Worm (Caenorhabditis elegans) whole organism, mixed stage, embryonic: Measurements from ENCODE around the gene rhy-1.

Experiments
- blmp-1 ChIP-seq: fragments of 150-350 bp; optimal IDR thresholded peaks from 2 replicates; lab custom pipeline; 2014; ENCODE audit warnings: missing biosample characterization, missing genetic modification characterization
- ceh-43 ChIP-seq: fragments of 200-800 bp; sonication (Bioruptor generic); optimal IDR thresholded peaks from 2 replicates; lab custom pipeline; 2018; ENCODE audit warnings: mild to moderate bottlenecking, missing genetic modification characterization, moderate library complexity, missing compliant biosample characterization
- elt-3 ChIP-seq: fragments of 150-350 bp; optimal IDR thresholded peaks from 2 replicates; lab custom pipeline; 2014; ENCODE audit warnings: missing biosample characterization, missing genetic modification characterization
- lsy-2 ChIP-seq: fragments of 150-350 bp; optimal IDR thresholded peaks from 2 replicates; lab custom pipeline; 2014; ENCODE audit warnings: missing biosample characterization, missing genetic modification characterization
- mep-1 ChIP-seq: fragments of 150-350 bp; optimal IDR thresholded peaks from 2 replicates; lab custom pipeline; 2017; ENCODE audit warnings: missing biosample characterization, missing genetic modification reagents, missing genetic modification characterization, inconsistent platforms
- nhr-12 ChIP-seq: fragments of 150-350 bp; optimal IDR thresholded peaks from 2 replicates; lab custom pipeline; 2014; ENCODE audit warnings: missing biosample characterization, missing genetic modification characterization
- nhr-76 ChIP-seq: sonication (generic microtip); optimal IDR thresholded peaks from 2 replicates; lab custom pipeline; 2017; ENCODE audit warnings: missing biosample characterization, missing genetic modification characterization
- pha-4 ChIP-seq: fragments of 150-350 bp; optimal IDR thresholded peaks from 2 replicates; lab custom pipeline; 2018; ENCODE audit warnings: missing biosample characterization, missing genetic modification reagents, missing genetic modification characterization
- sem-2 ChIP-seq: fragments of 200-800 bp; sonication (Bioruptor generic); optimal IDR thresholded peaks from 2 replicates; lab custom pipeline; 2018; ENCODE audit warnings: mild to moderate bottlenecking, missing genetic modification characterization, missing compliant biosample characterization
- snpc-4 ChIP-seq: fragments of 150-350 bp; optimal IDR thresholded peaks from 2 replicates; lab custom pipeline; 2014; ENCODE audit warnings: missing biosample characterization, missing genetic modification characterization
- sptf-1 ChIP-seq: sonication (generic microtip); optimal IDR thresholded peaks from 2 replicates; lab custom pipeline; 2017; ENCODE audit warnings: mild to moderate bottlenecking, missing genetic modification characterization, moderate library complexity, missing compliant biosample characterization
- unc-39 ChIP-seq: fragments of 150-350 bp; optimal IDR thresholded peaks from 2 replicates; lab custom pipeline; 2014; ENCODE audit warnings: missing biosample characterization, missing genetic modification characterization
- unc-62 ChIP-seq: fragments of 150-350 bp; optimal IDR thresholded peaks from 2 replicates; lab custom pipeline; 2014; ENCODE audit warnings: missing biosample characterization, missing genetic modification reagents, missing genetic modification characterization
- zip-8 ChIP-seq: fragments of 150-350 bp; optimal IDR thresholded peaks from 2 replicates; lab custom pipeline; 2014; ENCODE audit warnings: missing biosample characterization, missing genetic modification characterization

DNA sequence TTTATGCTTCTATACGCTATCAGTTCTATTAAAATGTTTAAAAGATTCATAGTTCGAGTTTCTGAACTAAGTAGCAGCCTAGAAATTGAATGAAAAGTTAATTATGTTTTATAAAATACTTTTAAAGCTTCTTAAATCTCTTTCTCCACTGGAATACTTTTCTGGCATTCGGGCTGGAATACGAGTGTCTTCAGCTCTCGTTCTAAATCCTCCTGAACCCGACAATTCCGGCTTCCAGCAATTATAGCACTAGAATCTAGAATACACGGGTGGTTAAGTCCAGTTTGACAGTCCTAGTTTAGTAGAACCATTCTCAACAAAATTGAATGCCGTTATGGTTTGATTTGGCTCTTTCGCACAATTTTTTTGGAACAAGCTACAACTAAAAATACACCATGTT lies 28.8 kb upstream of the rhy-1 start:
- no peak for TF ChIP-seq elt-3 (tag; lab: Kevin White, UChicago)
- TF ChIP-seq nhr-12: no peak
- no peak for TF ChIP-seq unc-39 (tag; lab: Kevin White, UChicago)
- no peak for TF ChIP-seq zip-8
- TF ChIP-seq nhr-76 (tag; lab: Kevin White, UChicago): no peak
- no peak for TF ChIP-seq snpc-4 (tag; lab: Kevin White, UChicago)
- no peak for TF ChIP-seq unc-62
- TF ChIP-seq lsy-2 (tag; lab: Kevin White, UChicago): no peak
- no peak for TF ChIP-seq blmp-1
- no peak for TF ChIP-seq mep-1 (tag; lab: Kevin White, UChicago)
- no peak for TF ChIP-seq sptf-1
- TF ChIP-seq ceh-43 (GFP tag; lab: Kevin White, UChicago): no peak
- TF ChIP-seq pha-4 (tag; lab: Kevin White, UChicago): no peak
- TF ChIP-seq sem-2: no peak
